Worm (Caenorhabditis elegans) whole organism, L1 larva: Measurements from ENCODE around the gene F39G3.2.

ENCODE experiments used
- ama-1 ChIP-seq: fragments of 150-350 bp; optimal IDR thresholded peaks from 2 replicates; lab custom pipeline; 2014
- efl-1 ChIP-seq, 4 experiments: fragments of 150-350 bp; optimal IDR thresholded peaks in 3 of 4; peaks in 1 of 4; 1 replicate in 1 of 4; 2 replicates in 3 of 4; lab custom pipeline; 2014; ENCODE audit warnings: missing biosample characterization in 2 of 4, missing genetic modification characterization in 2 of 4, missing genetic modification reagents in 2 of 4
- fos-1 ChIP-seq: fragments of 150-350 bp; optimal IDR thresholded peaks from 2 replicates; lab custom pipeline; 2014; ENCODE audit warnings: missing biosample characterization, missing genetic modification characterization
- mep-1 ChIP-seq: fragments of 150-350 bp; optimal IDR thresholded peaks from 2 replicates; lab custom pipeline; 2014; ENCODE audit warnings: missing biosample characterization, missing genetic modification characterization
- nhr-28 ChIP-seq: fragments of 150-350 bp; optimal IDR thresholded peaks from 2 replicates; lab custom pipeline; 2014; ENCODE audit warnings: missing biosample characterization, missing genetic modification characterization
- nhr-76 ChIP-seq: sonication (generic microtip); optimal IDR thresholded peaks from 2 replicates; lab custom pipeline; 2017; ENCODE audit warnings: missing biosample characterization, missing genetic modification characterization
- sox-4 ChIP-seq: sonication (generic microtip); optimal IDR thresholded peaks from 2 replicates; lab custom pipeline; 2016; ENCODE audit warnings: missing genetic modification characterization, missing compliant biosample characterization
- tbx-2 ChIP-seq: sonication (generic microtip); optimal IDR thresholded peaks from 2 replicates; lab custom pipeline; 2016; ENCODE audit warnings: missing genetic modification characterization, missing compliant biosample characterization

DNA sequence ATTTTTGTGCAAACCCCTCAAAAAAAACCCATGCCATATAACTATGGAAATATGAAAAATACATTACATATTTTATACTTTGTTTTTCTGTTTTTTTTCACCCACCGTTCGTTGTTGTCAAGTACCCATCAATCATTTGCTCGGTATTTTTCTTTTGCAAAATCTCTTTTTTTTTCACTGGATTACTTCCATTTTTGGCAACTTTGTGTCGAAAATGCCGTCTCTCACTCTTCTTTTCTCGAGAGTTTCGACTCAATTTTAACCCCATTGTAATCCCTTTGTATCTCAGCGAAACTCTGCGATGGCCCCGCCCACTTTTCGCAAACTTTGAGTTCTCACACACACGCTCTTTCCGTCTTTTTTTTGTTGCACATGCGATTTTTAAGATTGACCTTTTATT is 37.5 kb downstream of the F39G3.2 start:
- TF ChIP-seq nhr-76, result no peak
- TF ChIP-seq fos-1, result no peak
- TF ChIP-seq mep-1, result no peak
- TF ChIP-seq sox-4 (tag; lab: Kevin White, UChicago), result no peak
- no peak for TF ChIP-seq efl-1 (optimal IDR thresholded peaks at IDR 0.05; lab: Kevin White, UChicago)
- no peak for TF ChIP-seq efl-1 (GFP tag; optimal IDR thresholded peaks at IDR 0.05 in 1 of 2; lab: Kevin White, UChicago)
- no peak for TF ChIP-seq ama-1 (lab: Kevin White, UChicago)
- no peak for TF ChIP-seq tbx-2 (tag; lab: Kevin White, UChicago)
- TF ChIP-seq nhr-28 (tag; lab: Kevin White, UChicago), result no peak
